Worm (Caenorhabditis elegans): ENCODE results near the gene C27D6.3.

Gene C27D6.3

DNA sequence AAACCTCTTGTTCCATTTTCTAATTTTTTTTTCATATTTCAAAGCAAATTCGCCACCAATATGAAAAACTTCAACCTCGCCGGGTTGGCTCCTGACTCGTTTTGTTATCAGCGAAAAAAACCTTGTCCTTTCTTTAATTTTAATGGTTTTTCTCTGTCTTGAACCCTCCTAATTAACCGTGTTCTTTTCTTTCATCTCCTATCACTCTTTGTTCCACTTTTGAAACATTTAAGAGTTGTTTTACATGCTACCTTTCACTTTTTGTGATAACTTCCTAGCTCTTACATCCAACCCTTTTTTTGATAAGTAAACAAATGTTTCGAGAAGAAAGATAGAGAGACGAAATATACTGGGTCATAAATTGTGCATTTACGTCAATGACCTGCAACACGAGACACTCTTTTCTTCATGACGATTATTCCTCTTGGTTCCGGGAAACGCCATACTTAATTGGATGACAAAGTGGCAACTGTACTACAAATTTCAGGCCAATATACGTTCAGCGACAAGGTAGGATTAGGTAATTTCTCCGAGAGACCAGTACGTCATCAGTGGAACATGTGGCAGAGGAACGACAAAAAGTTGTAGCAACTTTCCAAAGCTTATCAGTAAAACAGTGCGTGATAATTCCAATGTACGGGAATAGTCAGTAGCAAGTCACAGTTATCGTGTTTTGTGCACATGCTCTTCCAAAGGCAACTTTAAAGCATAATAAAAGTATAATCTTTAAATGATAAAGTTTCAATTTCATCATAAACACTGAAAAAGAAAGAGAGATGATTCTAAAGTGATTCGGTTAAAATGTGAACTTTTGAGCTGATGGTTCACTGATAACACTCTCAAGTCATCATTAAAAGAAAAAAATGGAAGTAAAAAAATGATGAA lies 10.6 kb upstream of the C27D6.3 start (continued):
- 0 out of 2 replicates have a peak, but pooled peaks have one; percentile 28 for TF ChIP-seq pha-4 (GFP tag; IDR thresholded peaks at IDR 0.05)
- TF ChIP-seq pha-4 (tag; optimal IDR thresholded peaks at IDR 0.05): no peak
- peak; percentile 71 for TF ChIP-seq dmd-6 (GFP tag; IDR thresholded peaks at IDR 0.05)
- peak; percentile 29 for TF ChIP-seq mxl-3 (GFP tag; optimal IDR thresholded peaks at IDR 0.05)
- TF ChIP-seq spr-1 (tag; optimal IDR thresholded peaks at IDR 0.05): no peak
- peak; percentile 79 for TF ChIP-seq tra-1 (GFP tag; IDR thresholded peaks at IDR 0.05)
- no peak for TF ChIP-seq ceh-44 (GFP tag; IDR thresholded peaks at IDR 0.05)
- TF ChIP-seq hlh-11 (tag; optimal IDR thresholded peaks at IDR 0.05): peak; percentile 64

DNA sequence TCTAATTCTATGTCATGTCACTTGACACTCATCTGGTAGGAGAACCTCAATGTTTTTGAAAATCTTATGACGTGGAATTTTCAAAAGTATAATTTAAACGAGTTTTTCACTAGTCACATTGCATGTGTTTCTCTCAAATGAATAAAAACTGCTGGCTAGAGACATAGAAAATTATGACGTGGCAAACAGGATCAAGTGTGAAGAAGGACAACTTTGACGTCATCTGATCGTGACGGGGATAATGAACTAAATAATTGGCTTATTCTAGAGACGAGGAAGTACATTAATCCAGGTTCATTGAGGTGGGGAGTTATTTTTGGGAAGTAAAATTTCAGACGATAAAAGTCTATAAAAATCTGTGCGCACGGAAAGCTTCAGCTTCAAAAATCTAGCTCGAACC lies 8.9 kb upstream of the C27D6.3 start:
- TF ChIP-seq nhr-48 (tag; optimal IDR thresholded peaks at IDR 0.05) (no peak), ceh-82 (tag; optimal IDR thresholded peaks at IDR 0.05) (no peak), R02D3.7 (tag; optimal IDR thresholded peaks at IDR 0.05) (no peak), mes-2 (tag; optimal IDR thresholded peaks at IDR 0.05; ENCODE audit: poor library complexity, severe bottlenecking) (no peak), spr-3 (GFP tag; optimal IDR thresholded peaks at IDR 0.05) (no peak), spr-1 (tag; optimal IDR thresholded peaks at IDR 0.05) (no peak)

DNA sequence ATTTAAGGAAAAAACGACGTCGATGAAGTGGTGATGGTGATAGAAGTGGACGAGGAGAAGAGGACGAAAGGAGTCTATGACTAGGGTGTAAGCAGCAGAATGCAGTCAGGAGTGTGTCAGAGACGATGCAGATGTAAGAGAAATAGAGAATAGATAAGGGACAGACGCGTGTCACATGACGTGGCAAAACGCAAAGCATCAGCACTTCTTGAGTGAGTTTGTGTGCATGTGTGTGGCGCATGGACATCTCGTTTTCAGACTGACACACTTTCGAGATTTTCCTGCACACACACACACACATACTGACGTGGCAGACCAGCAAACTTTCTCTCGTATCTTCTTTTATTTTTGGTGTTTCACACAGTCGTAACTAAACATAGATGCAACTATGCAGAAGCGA lies 8.2 kb upstream of the C27D6.3 start:
- TF ChIP-seq nhr-6 (tag; optimal IDR thresholded peaks at IDR 0.05) (peak; percentile 42), F44E2.7 (GFP tag; IDR thresholded peaks at IDR 0.05) (no peak), unc-130 (GFP tag; optimal IDR thresholded peaks at IDR 0.05) (no peak), php-3 (GFP tag; IDR thresholded peaks at IDR 0.05) (peak; percentile 27; the same call in 1 of the 2 replicates), hlh-30 (tag; optimal IDR thresholded peaks at IDR 0.05; ENCODE audit: insufficient read depth) (peak; percentile 98), lin-1 (GFP tag; IDR thresholded peaks at IDR 0.05) (peak; percentile 71; the same call in 1 of the 2 replicates), T20F7.1 (GFP tag; optimal IDR thresholded peaks at IDR 0.05) (peak; percentile 65), dmd-6 (GFP tag; IDR thresholded peaks at IDR 0.05) (peak; percentile 97), egl-43 (GFP tag; IDR thresholded peaks at IDR 0.05) (peak; percentile 61; the same call in 1 of the 2 replicates), attf-4 (tag; optimal IDR thresholded peaks at IDR 0.05) (no peak), egl-27 (tag; optimal IDR thresholded peaks at IDR 0.05) (no peak), mes-2 (tag; optimal IDR thresholded peaks at IDR 0.05; ENCODE audit: poor library complexity, severe bottlenecking) (peak; percentile 15), mxl-2 (GFP tag; conservative IDR thresholded peaks at IDR 0.05) (peak; percentile 57; the same call in 1 of the 2 replicates), aha-1 (tag) (peak; percentile 98), ztf-7 (tag; optimal IDR thresholded peaks at IDR 0.05) (peak; percentile 5), ces-1 (GFP tag; optimal IDR thresholded peaks at IDR 0.05) (no peak), vab-7 (GFP tag; IDR thresholded peaks at IDR 0.05) (no peak), nhr-48 (tag; optimal IDR thresholded peaks at IDR 0.05) (peak; percentile 82), rbr-2 (tag; optimal IDR thresholded peaks at IDR 0.05) (peak; percentile 49), skn-1 (tag; optimal IDR thresholded peaks at IDR 0.05) (no peak), gei-8 (GFP tag; optimal IDR thresholded peaks at IDR 0.05) (peak; percentile 28), nhr-76 (tag; optimal IDR thresholded peaks at IDR 0.05) (no peak), set-16 (GFP tag; IDR thresholded peaks at IDR 0.05) (peak; percentile 29; the same call in 1 of the 2 replicates), F49E8.2 (tag; optimal IDR thresholded peaks at IDR 0.05; ENCODE audit: borderline replicate concordance) (no peak), nhr-237 (tag; optimal IDR thresholded peaks at IDR 0.05) (no peak), nhr-77 (tag; optimal IDR thresholded peaks at IDR 0.05) (peak; percentile 61), zip-11 (GFP tag; IDR thresholded peaks at IDR 0.05) (no peak), lim-7 (GFP tag; IDR thresholded peaks at IDR 0.05) (no peak), lin-38 (GFP tag; IDR thresholded peaks at IDR 0.05) (peak; percentile 54), spr-1 (tag; optimal IDR thresholded peaks at IDR 0.05) (peak; percentile 62), nhr-42 (GFP tag; IDR thresholded peaks at IDR 0.05) (peak; percentile 57; the same call in 1 of the 2 replicates), ZK337.2 (GFP tag; IDR thresholded peaks at IDR 0.05) (no peak), ama-1 (optimal IDR thresholded peaks at IDR 0.05) (peak; percentile 7), pqm-1 (tag; optimal IDR thresholded peaks at IDR 0.05) (peak; percentile 57), pha-4 (GFP tag; IDR thresholded peaks at IDR 0.05) (no peak), pha-4 (tag; optimal IDR thresholded peaks at IDR 0.05) (no peak), tag-97 (GFP tag; IDR thresholded peaks at IDR 0.05) (no peak), hlh-11 (tag; optimal IDR thresholded peaks at IDR 0.05) (peak; percentile 95), ZK546.5 (tag; optimal IDR thresholded peaks at IDR 0.05) (no peak)

Measured in whole organism, L4 larva.